Fruit fly (Drosophila melanogaster): ENCODE results near the gene Bcat.

Gene Bcat

dm6 chrX:13391174-13392040 lies 5.3 kb upstream of the Bcat start (continued):
- TF ChIP-seq dac (GFP tag; optimal IDR thresholded peaks at IDR 0.05) (no peak), acj6 (GFP tag; optimal IDR thresholded peaks at IDR 0.05) (no peak), eg (GFP tag; IDR thresholded peaks at IDR 0.05) (no peak; the same call in 2 of the 3 replicates), Ets96B (tag; optimal IDR thresholded peaks at IDR 0.05) (no peak), esn (GFP tag; optimal IDR thresholded peaks at IDR 0.05) (no peak), spab (GFP tag; optimal IDR thresholded peaks at IDR 0.05) (no peak), cyc (GFP tag; optimal IDR thresholded peaks at IDR 0.05) (peak; percentile 6), CG6163 (GFP tag; IDR thresholded peaks at IDR 0.05) (0 out of 3 replicates have a peak, but pooled peaks have one; percentile 35), Eip75B (GFP tag; optimal IDR thresholded peaks at IDR 0.05) (no peak), CG10669 (GFP tag; optimal IDR thresholded peaks at IDR 0.05) (peak; percentile 11), CG8119 (GFP tag; IDR thresholded peaks at IDR 0.05) (no peak), CG9139 (GFP tag; optimal IDR thresholded peaks at IDR 0.05) (no peak), CG4318 (GFP tag; optimal IDR thresholded peaks at IDR 0.05) (no peak), CG3919 (GFP tag; optimal IDR thresholded peaks at IDR 0.05) (peak; percentile 73), ss (GFP tag; optimal IDR thresholded peaks at IDR 0.05) (no peak), Sox14 (GFP tag; optimal IDR thresholded peaks at IDR 0.05) (no peak), pdm3 (GFP tag; optimal IDR thresholded peaks at IDR 0.05) (no peak), CG7368 (GFP tag; optimal IDR thresholded peaks at IDR 0.05) (no peak), Hr38 (GFP tag; optimal IDR thresholded peaks at IDR 0.05) (no peak), CG34406 (GFP tag; optimal IDR thresholded peaks at IDR 0.05) (no peak), lz (GFP tag; optimal IDR thresholded peaks at IDR 0.05) (no peak), Eip78C (GFP tag) (peak; percentile 69), CG15336 (GFP tag; IDR thresholded peaks at IDR 0.05) (no peak), Sox102F (GFP tag; optimal IDR thresholded peaks at IDR 0.05) (no peak), Gug (GFP tag; IDR thresholded peaks at IDR 0.05) (no peak; the same call in 1 of the 2 replicates)

- no peak for TF ChIP-seq CG6808 (GFP tag; optimal IDR thresholded peaks at IDR 0.05)
Observed at dm6 chrX:13392041-13392353, 4.7 kb upstream of the Bcat start.

dm6 chrX:13392764-13393163 lies 3.9 kb upstream of the Bcat start:
- TF ChIP-seq cyc (GFP tag; optimal IDR thresholded peaks at IDR 0.05) = no peak
- no peak for TF ChIP-seq Hr39 (GFP tag; optimal IDR thresholded peaks at IDR 0.05)
- no peak for TF ChIP-seq esn (GFP tag; optimal IDR thresholded peaks at IDR 0.05)
- TF ChIP-seq salr (GFP tag; optimal IDR thresholded peaks at IDR 0.05) = no peak
- TF ChIP-seq CG8319 (GFP tag; optimal IDR thresholded peaks at IDR 0.05) = no peak
- TF ChIP-seq svp (GFP tag) = no peak
- no peak for TF ChIP-seq Hr4 (GFP tag; optimal IDR thresholded peaks at IDR 0.05)
- no peak for TF ChIP-seq CG6854 (GFP tag; optimal IDR thresholded peaks at IDR 0.05)
- no peak for TF ChIP-seq CG15336 (GFP tag; IDR thresholded peaks at IDR 0.05)
- TF ChIP-seq spab (GFP tag; optimal IDR thresholded peaks at IDR 0.05) = no peak

- peak; percentile 47 for TF ChIP-seq vri (GFP tag; optimal IDR thresholded peaks at IDR 0.05)
- peak; percentile 58 for TF ChIP-seq Sox102F (GFP tag; optimal IDR thresholded peaks at IDR 0.05)
- TF ChIP-seq CG11294 (GFP tag; IDR thresholded peaks at IDR 0.05) = no peak
- TF ChIP-seq fd85E (GFP tag; optimal IDR thresholded peaks at IDR 0.05) = no peak
- no peak for TF ChIP-seq Sox15 (GFP tag; optimal IDR thresholded peaks at IDR 0.05)
- peak; percentile 22 for TF ChIP-seq cyc (GFP tag; optimal IDR thresholded peaks at IDR 0.05)
- no peak for TF ChIP-seq CG9139 (GFP tag; optimal IDR thresholded peaks at IDR 0.05)
- peak; percentile 71 for TF ChIP-seq Eip78C (GFP tag)
- peak; percentile 21 for TF ChIP-seq CG10631 (GFP tag; optimal IDR thresholded peaks at IDR 0.05)
- no peak for TF ChIP-seq CG4318 (GFP tag; optimal IDR thresholded peaks at IDR 0.05)
- peak; percentile 32 for TF ChIP-seq lz (GFP tag; optimal IDR thresholded peaks at IDR 0.05)
- TF ChIP-seq CG6276 (GFP tag; optimal IDR thresholded peaks at IDR 0.05) = no peak
- TF ChIP-seq Ets21C (GFP tag; optimal IDR thresholded peaks at IDR 0.05) = peak; percentile 12
- peak; percentile 16 for TF ChIP-seq pdm3 (GFP tag; optimal IDR thresholded peaks at IDR 0.05)
- TF ChIP-seq Lpt (GFP tag; optimal IDR thresholded peaks at IDR 0.05) = no peak
- peak; percentile 15 for TF ChIP-seq CG8632 (GFP tag; optimal IDR thresholded peaks at IDR 0.05)
- peak; percentile 46 for TF ChIP-seq Smox (GFP tag; optimal IDR thresholded peaks at IDR 0.05)
- TF ChIP-seq Gug (GFP tag; IDR thresholded peaks at IDR 0.05) = 0 out of 2 replicates have a peak, but pooled peaks have one; percentile 16
- no peak for TF ChIP-seq CG1621 (tag; optimal IDR thresholded peaks at IDR 0.05)
- no peak for TF ChIP-seq net (GFP tag; optimal IDR thresholded peaks at IDR 0.05)
- peak; percentile 19 for TF ChIP-seq acj6 (GFP tag; optimal IDR thresholded peaks at IDR 0.05)
- TF ChIP-seq CG6163 (GFP tag; IDR thresholded peaks at IDR 0.05) = 0 out of 3 replicates have a peak, but pooled peaks have one; percentile 34
- TF ChIP-seq CG6808 (GFP tag; optimal IDR thresholded peaks at IDR 0.05) = no peak
- TF ChIP-seq CG31627 (GFP tag; optimal IDR thresholded peaks at IDR 0.05) = peak; percentile 31
- TF ChIP-seq CG8319 (GFP tag; optimal IDR thresholded peaks at IDR 0.05) = no peak
Observed at dm6 chrX:13394343-13394742, 2.4 kb upstream of the Bcat start.
